Fruit fly (Drosophila melanogaster) whole organism, embryonic: ENCODE results near the gene MtnE.

Source experiments
- CG11723 ChIP-seq: fragments of 200-800 bp; sonication (Bioruptor generic); optimal IDR thresholded peaks from 2 replicates; lab custom pipeline; 2017; ENCODE audit warnings: missing biosample characterization, mild to moderate bottlenecking, missing genetic modification characterization
- CG12769 ChIP-seq: fragments of 200-800 bp; sonication (Bioruptor generic); optimal IDR thresholded peaks from 2 replicates; lab custom pipeline; 2019; ENCODE audit warnings: missing biosample characterization, mild to moderate bottlenecking, missing genetic modification characterization, moderate library complexity
- CG15514 ChIP-seq: fragments of 200-800 bp; sonication (Bioruptor generic); optimal IDR thresholded peaks from 3 replicates; lab custom pipeline; 2017; ENCODE audit warnings: missing biosample characterization, missing genetic modification characterization, mild to moderate bottlenecking, moderate library complexity, missing genetic modification reagents
- CG1602 ChIP-seq: fragments of 200-800 bp; sonication (Bioruptor generic); optimal IDR thresholded peaks from 3 replicates; lab custom pipeline; 2016; ENCODE audit warnings: missing biosample characterization, missing genetic modification characterization
- CG1603 ChIP-seq: fragments of 200-800 bp; sonication (Bioruptor generic); optimal IDR thresholded peaks from 2 replicates; lab custom pipeline; 2019; ENCODE audit warnings: missing biosample characterization, mild to moderate bottlenecking, missing genetic modification characterization, moderate library complexity
- CG17829 ChIP-seq: fragments of 200-800 bp; optimal IDR thresholded peaks from 2 replicates; lab custom pipeline; 2019; ENCODE audit warnings: missing biosample characterization, mild to moderate bottlenecking, missing genetic modification characterization, moderate library complexity
- CG31365 ChIP-seq: fragments of 200-800 bp; sonication (Bioruptor generic); optimal IDR thresholded peaks from 2 replicates; lab custom pipeline; 2018; ENCODE audit warnings: missing biosample characterization, mild to moderate bottlenecking, missing genetic modification characterization
- CG31388 ChIP-seq: fragments of 200-800 bp; sonication (Bioruptor generic); optimal IDR thresholded peaks from 2 replicates; lab custom pipeline; 2016; ENCODE audit warnings: missing biosample characterization, missing genetic modification characterization
- CG31441 ChIP-seq: fragments of 200-800 bp; sonication (Bioruptor generic); IDR thresholded peaks from 2 replicates; pipeline ENCODE4 v1.3.6; 2022; ENCODE audit warnings: missing biosample characterization, missing genetic modification characterization
- CG6689 ChIP-seq: fragments of 200-800 bp; sonication (Bioruptor generic); IDR thresholded peaks from 2 replicates; pipeline ENCODE4 v1.3.6; 2022; ENCODE audit warnings: missing biosample characterization, missing genetic modification characterization
- CG7271 ChIP-seq: fragments of 200-800 bp; sonication (Bioruptor generic); optimal IDR thresholded peaks from 2 replicates; lab custom pipeline; 2018; ENCODE audit warnings: missing biosample characterization, mild to moderate bottlenecking, missing genetic modification characterization, moderate library complexity
- CG7987 ChIP-seq: fragments of 200-800 bp; sonication (Bioruptor generic); optimal IDR thresholded peaks from 2 replicates; lab custom pipeline; 2018; ENCODE audit warnings: missing biosample characterization, mild to moderate bottlenecking, missing genetic modification characterization, moderate library complexity
- CG9797 ChIP-seq: fragments of 200-800 bp; sonication (Bioruptor generic); optimal IDR thresholded peaks from 3 replicates; lab custom pipeline; 2018; ENCODE audit warnings: missing biosample characterization, mild to moderate bottlenecking, missing genetic modification characterization
- D ChIP-seq, 2 experiments: fragments of 200-800 bp in 1 of 2; fragments of >200 bp in 1 of 2; sonication (Bioruptor generic) in 1 of 2; optimal IDR thresholded peaks; 2 replicates in 1 of 2; 3 replicates in 1 of 2; lab custom pipeline; 2017; ENCODE audit warnings: mild to moderate bottlenecking in 1 of 2, missing biosample characterization in 1 of 2, missing genetic modification characterization in 1 of 2, missing genetic modification reagents in 1 of 2
- Dref ChIP-seq: fragments of 200-800 bp; sonication (Bioruptor generic); IDR thresholded peaks from 2 replicates; pipeline ENCODE4 v1.3.6; 2022; ENCODE audit warnings: missing biosample characterization, missing genetic modification characterization
- Eip74EF ChIP-seq, 2 experiments: fragments of 200-800 bp in 1 of 2; fragments of >200 bp in 1 of 2; sonication (Bioruptor generic) in 1 of 2; optimal IDR thresholded peaks; 2 replicates each; lab custom pipeline; 2017 to 2019; ENCODE audit warnings: missing biosample characterization in 2 of 2, missing genetic modification characterization in 2 of 2, mild to moderate bottlenecking in 1 of 2, moderate library complexity in 1 of 2
- Hr78 ChIP-seq, 2 experiments: fragments of 200-800 bp in 1 of 2; fragments of >200 bp in 1 of 2; sonication (Bioruptor generic) in 1 of 2; optimal IDR thresholded peaks; 2 replicates each; lab custom pipeline; 2017 to 2019; ENCODE audit warnings: missing biosample characterization in 2 of 2, missing genetic modification characterization in 2 of 2, mild to moderate bottlenecking in 1 of 2, moderate library complexity in 1 of 2
- Lhr ChIP-seq: fragments of 200-800 bp; sonication (Bioruptor generic); optimal IDR thresholded peaks from 3 replicates; lab custom pipeline; 2017; ENCODE audit warnings: mild to moderate bottlenecking, missing biosample characterization, missing genetic modification reagents, missing genetic modification characterization
- Myb ChIP-seq: fragments of 200-800 bp; sonication (Bioruptor generic); optimal IDR thresholded peaks from 2 replicates; lab custom pipeline; 2016; ENCODE audit warnings: missing biosample characterization, missing genetic modification characterization
- NC2α ChIP-seq: fragments of 200-800 bp; sonication (Bioruptor generic); optimal IDR thresholded peaks from 2 replicates; lab custom pipeline; 2016; ENCODE audit warnings: missing biosample characterization, missing genetic modification characterization
- NK7.1 ChIP-seq: fragments of 200-800 bp; sonication (Bioruptor generic); optimal IDR thresholded peaks from 3 replicates; lab custom pipeline; 2016; ENCODE audit warnings: missing biosample characterization, missing genetic modification characterization
- Nf-YA ChIP-seq: fragments of 200-800 bp; sonication (Bioruptor generic); IDR thresholded peaks from 2 replicates; pipeline ENCODE4 v1.3.6; 2022; ENCODE audit warnings: missing biosample characterization, missing genetic modification characterization
- NfI ChIP-seq: fragments of 200-800 bp; sonication (Bioruptor generic); optimal IDR thresholded peaks from 3 replicates; lab custom pipeline; 2018; ENCODE audit warnings: missing biosample characterization, mild to moderate bottlenecking, missing genetic modification characterization, moderate library complexity
- ac ChIP-seq: fragments of 200-800 bp; sonication (Bioruptor generic); optimal IDR thresholded peaks from 3 replicates; lab custom pipeline; 2017; ENCODE audit warnings: missing biosample characterization, mild to moderate bottlenecking, missing genetic modification characterization
- aop ChIP-seq: fragments of 200-800 bp; sonication (Bioruptor generic); IDR thresholded peaks from 2 replicates; pipeline ENCODE4 v1.3.6; 2022; ENCODE audit warnings: missing biosample characterization, missing genetic modification characterization
- ap ChIP-seq: fragments of 200-800 bp; sonication (Bioruptor generic); IDR thresholded peaks from 2 replicates; pipeline ENCODE4 v1.3.6; 2022; ENCODE audit warnings: missing biosample characterization, missing genetic modification characterization
- ara ChIP-seq: fragments of 200-800 bp; sonication (Bioruptor generic); IDR thresholded peaks from 2 replicates; pipeline ENCODE4 v1.3.6; 2022; ENCODE audit warnings: missing biosample characterization, missing genetic modification characterization
- ash1 ChIP-seq: fragments of 200-800 bp; sonication (Bioruptor generic); optimal IDR thresholded peaks from 2 replicates; lab custom pipeline; 2018; ENCODE audit warnings: missing biosample characterization, mild to moderate bottlenecking, missing genetic modification characterization
- bbx ChIP-seq: fragments of 200-800 bp; sonication (Bioruptor generic); IDR thresholded peaks from 2 replicates; pipeline ENCODE4 v1.3.6; 2022; ENCODE audit warnings: missing biosample characterization, missing genetic modification characterization; ENCODE audit not compliant: partially characterized antibody
- bowl ChIP-seq: fragments of 200-800 bp; sonication (Bioruptor generic); IDR thresholded peaks from 2 replicates; pipeline ENCODE4 v1.3.6; 2022; ENCODE audit warnings: missing biosample characterization, missing genetic modification characterization
- br ChIP-seq: fragments of >200 bp; optimal IDR thresholded peaks from 2 replicates; lab custom pipeline; 2017
- chif ChIP-seq, 2 experiments: fragments of 200-800 bp; sonication (Bioruptor generic); optimal IDR thresholded peaks; 3 replicates each; lab custom pipeline; 2016; ENCODE audit warnings: missing biosample characterization in 2 of 2, missing genetic modification characterization in 2 of 2
- dmrt11E ChIP-seq: fragments of 200-800 bp; sonication (Bioruptor generic); optimal IDR thresholded peaks from 3 replicates; lab custom pipeline; 2018; ENCODE audit warnings: missing biosample characterization, mild to moderate bottlenecking, missing genetic modification characterization, moderate library complexity
- eve ChIP-seq, 2 experiments: fragments of >200 bp; optimal IDR thresholded peaks; 2 replicates each; lab custom pipeline; 2017; ENCODE audit warnings: missing biosample characterization in 2 of 2, missing genetic modification characterization in 2 of 2
- gro ChIP-seq: fragments of 200-800 bp; sonication (Bioruptor generic); optimal IDR thresholded peaks from 2 replicates; lab custom pipeline; 2016; ENCODE audit warnings: missing biosample characterization, missing genetic modification characterization
- insv ChIP-seq, 2 experiments: fragments of 200-800 bp; sonication (Bioruptor generic); optimal IDR thresholded peaks; 3 replicates each; lab custom pipeline; 2016 to 2018; ENCODE audit warnings: missing biosample characterization in 2 of 2, missing genetic modification characterization in 2 of 2
- klu ChIP-seq: fragments of 200-800 bp; sonication (Bioruptor generic); IDR thresholded peaks from 2 replicates; pipeline ENCODE4 v1.3.6; 2022; ENCODE audit warnings: missing biosample characterization, missing genetic modification characterization
- lov ChIP-seq, 2 experiments: fragments of 200-800 bp in 1 of 2; fragments of >200 bp in 1 of 2; sonication (Bioruptor generic) in 1 of 2; IDR thresholded peaks in 1 of 2; optimal IDR thresholded peaks in 1 of 2; 2 replicates in 1 of 2; 3 replicates in 1 of 2; pipeline versions ENCODE4 v1.3.6 to Lab custom; 2017 to 2022; ENCODE audit warnings: missing biosample characterization in 1 of 2, missing genetic modification characterization in 1 of 2
- luna ChIP-seq: fragments of 200-800 bp; sonication (Bioruptor generic); optimal IDR thresholded peaks from 2 replicates; lab custom pipeline; 2016; ENCODE audit warnings: missing biosample characterization, missing genetic modification characterization
- nerfin-1 ChIP-seq: fragments of 200-800 bp; sonication (Bioruptor generic); optimal IDR thresholded peaks from 3 replicates; lab custom pipeline; 2019; ENCODE audit warnings: missing biosample characterization, mild to moderate bottlenecking, missing genetic modification characterization, moderate library complexity
- nom ChIP-seq: fragments of 200-800 bp; sonication (Bioruptor generic); optimal IDR thresholded peaks from 2 replicates; lab custom pipeline; 2017; ENCODE audit warnings: missing biosample characterization, missing genetic modification characterization, mild to moderate bottlenecking, moderate library complexity, missing genetic modification reagents
- pan ChIP-seq, 4 experiments: fragments of >200 bp in 3 of 4; fragments of 200-800 bp in 1 of 4; sonication (Bioruptor generic) in 1 of 4; optimal IDR thresholded peaks in 3 of 4; IDR thresholded peaks in 1 of 4; 2 replicates each; pipeline versions ENCODE4 v1.3.6 to Lab custom; 2017 to 2022; ENCODE audit warnings: missing biosample characterization in 2 of 4, missing genetic modification characterization in 2 of 4, mixed read lengths in 1 of 4
- peb ChIP-seq: fragments of 200-800 bp; sonication (Bioruptor generic); IDR thresholded peaks from 2 replicates; pipeline ENCODE4 v1.3.6; 2022; ENCODE audit warnings: missing biosample characterization, missing genetic modification characterization
- phol ChIP-seq: fragments of 200-800 bp; sonication (Bioruptor generic); optimal IDR thresholded peaks from 3 replicates; lab custom pipeline; 2018; ENCODE audit warnings: missing biosample characterization, mild to moderate bottlenecking, missing genetic modification characterization, moderate library complexity
- psq ChIP-seq: fragments of 200-800 bp; sonication (Bioruptor generic); optimal IDR thresholded peaks from 2 replicates; lab custom pipeline; 2017; ENCODE audit warnings: missing biosample characterization, missing genetic modification characterization
- vnd ChIP-seq: fragments of 200-800 bp; sonication (Bioruptor generic); IDR thresholded peaks from 3 replicates; pipeline ENCODE4 v1.3.6; 2022; ENCODE audit warnings: missing biosample characterization, missing genetic modification characterization; ENCODE audit not compliant: partially characterized antibody

Gene MtnE

dm6 chr3R:20550632-20551486 is 16.4 kb upstream of the MtnE start (continued):
- peak; percentile 29; the same call in 1 of the 2 replicates for TF ChIP-seq ap (GFP tag; lab: Robert Waterston, UW)
- peak; percentile 4 for TF ChIP-seq NK7.1 (GFP tag; lab: Kevin White, UChicago)
- no peak for TF ChIP-seq pan (optimal IDR thresholded peaks at IDR 0.05; lab: Kevin White, UChicago)
- TF ChIP-seq pan (GFP tag; optimal IDR thresholded peaks at IDR 0.05 in 1 of 2, IDR thresholded peaks at IDR 0.05 in 1 of 2), result peak in 1 of 2 experiments; percentile 28
- TF ChIP-seq eve (GFP tag; optimal IDR thresholded peaks at IDR 0.05; lab: Kevin White, UChicago), result no peak
- peak; percentile 60 for TF ChIP-seq Myb (GFP tag; lab: Kevin White, UChicago)
- no peak for TF ChIP-seq Hr78 (GFP tag; optimal IDR thresholded peaks at IDR 0.05; lab: Kevin White, UChicago)
- peak; percentile 98 for TF ChIP-seq CG7987 (GFP tag; lab: Kevin White, UChicago)
- peak; percentile 72 to 96 for TF ChIP-seq insv (GFP tag; optimal IDR thresholded peaks at IDR 0.05; lab: Kevin White, UChicago)
- peak; percentile 68 for TF ChIP-seq gro (GFP tag; lab: Kevin White, UChicago)
- TF ChIP-seq ara (GFP tag; lab: Robert Waterston, UW), result peak; percentile 57; the same call in 1 of the 2 replicates
- TF ChIP-seq br (lab: Kevin White, UChicago), result no peak
- peak; percentile 79 for TF ChIP-seq Dref
- peak; percentile 75 for TF ChIP-seq nerfin-1 (tag; lab: Kevin White, UChicago)
- TF ChIP-seq CG9797 (GFP tag; lab: Kevin White, UChicago), result peak; percentile 28
- peak; percentile 69 for TF ChIP-seq CG7271 (tag; lab: Kevin White, UChicago)
- TF ChIP-seq CG1603 (tag; lab: Kevin White, UChicago), result peak; percentile 70
- peak; percentile 78 for TF ChIP-seq CG31365 (tag; lab: Kevin White, UChicago)
- peak in 1 of 2 experiments; percentile 67 for TF ChIP-seq Eip74EF (GFP tag; optimal IDR thresholded peaks at IDR 0.05; lab: Kevin White, UChicago)
- TF ChIP-seq Nf-YA (GFP tag; lab: Robert Waterston, UW), result peak; percentile 65
- peak; percentile 92 for TF ChIP-seq ac
- peak; percentile 84 for TF ChIP-seq CG12769 (tag; lab: Kevin White, UChicago)
- TF ChIP-seq klu (GFP tag; lab: Robert Waterston, UW), result no peak
- TF ChIP-seq luna (GFP tag; lab: Kevin White, UChicago), result no peak
- no peak for TF ChIP-seq peb
- no peak for TF ChIP-seq CG1602 (GFP tag; lab: Kevin White, UChicago)
- no peak for TF ChIP-seq phol (tag; lab: Kevin White, UChicago)
- TF ChIP-seq bbx, result peak; percentile 99
- peak; percentile 84 for TF ChIP-seq CG11723 (GFP tag; lab: Kevin White, UChicago)
- TF ChIP-seq psq (GFP tag; lab: Kevin White, UChicago), result no peak
- TF ChIP-seq nom (GFP tag; lab: Kevin White, UChicago), result peak; percentile 67
- TF ChIP-seq NC2α, result peak; percentile 59
- peak; percentile 50 for TF ChIP-seq Lhr
- peak; percentile 39 to 58 for TF ChIP-seq chif (GFP tag; optimal IDR thresholded peaks at IDR 0.05; lab: Kevin White, UChicago)
- no peak for TF ChIP-seq bowl (GFP tag; lab: Robert Waterston, UW)
- TF ChIP-seq NfI, result peak; percentile 74
- no peak for TF ChIP-seq D (optimal IDR thresholded peaks at IDR 0.05; lab: Kevin White, UChicago)
- TF ChIP-seq D (GFP tag; optimal IDR thresholded peaks at IDR 0.05; lab: Kevin White, UChicago), result peak; percentile 50
- no peak for TF ChIP-seq aop (GFP tag; lab: Robert Waterston, UW)
- no peak for TF ChIP-seq CG31388
- TF ChIP-seq CG17829 (tag; lab: Kevin White, UChicago), result no peak
- TF ChIP-seq CG6689 (GFP tag; lab: Robert Waterston, UW), result peak; percentile 24; the same call in 1 of the 2 replicates
- no peak; the same call in 1 of the 2 replicates for TF ChIP-seq CG31441
- TF ChIP-seq vnd, result peak; percentile 93
- peak; percentile 46 for TF ChIP-seq dmrt11E (tag; lab: Kevin White, UChicago)
- TF ChIP-seq CG15514 (GFP tag; lab: Kevin White, UChicago), result peak; percentile 71
- no peak for TF ChIP-seq lov (optimal IDR thresholded peaks at IDR 0.05; lab: Kevin White, UChicago)
- TF ChIP-seq lov (GFP tag; IDR thresholded peaks at IDR 0.05; lab: Robert Waterston, UW), result no peak
- peak; percentile 92 for TF ChIP-seq ash1 (GFP tag; lab: Kevin White, UChicago)
